Worm (Caenorhabditis elegans) whole organism, early embryonic: ENCODE measurements around the gene srv-19.

Experiments
- ama-1 ChIP-seq: fragments of 150-350 bp; optimal IDR thresholded peaks from 2 replicates; lab custom pipeline; 2014
- ceh-13 ChIP-seq: fragments of 200-800 bp; sonication (Bioruptor generic); optimal IDR thresholded peaks from 2 replicates; lab custom pipeline; 2018; ENCODE audit warnings: mild to moderate bottlenecking, missing genetic modification characterization, missing compliant biosample characterization
- flt-1 ChIP-seq: fragments of 200-800 bp; sonication (Bioruptor generic); IDR thresholded peaks from 2 replicates; pipeline ENCODE4 v1.3.6; 2022; ENCODE audit warnings: missing genetic modification characterization, missing compliant biosample characterization
- hmg-4 ChIP-seq: fragments of 200-800 bp; sonication (Bioruptor generic); optimal IDR thresholded peaks from 2 replicates; lab custom pipeline; 2018; ENCODE audit warnings: mild to moderate bottlenecking, missing genetic modification characterization, missing compliant biosample characterization
- hnd-1 ChIP-seq: sonication (generic microtip); optimal IDR thresholded peaks from 2 replicates; lab custom pipeline; 2016; ENCODE audit warnings: missing genetic modification characterization, missing compliant biosample characterization
- pes-1 ChIP-seq: fragments of 200-800 bp; sonication (Bioruptor generic); IDR thresholded peaks from 2 replicates; pipeline ENCODE4 v1.3.6; 2022; ENCODE audit warnings: missing genetic modification reagents, missing genetic modification characterization, missing compliant biosample characterization
- tbx-11 ChIP-seq: fragments of 200-800 bp; sonication (Bioruptor generic); IDR thresholded peaks from 2 replicates; pipeline ENCODE4 v1.3.6; 2022; ENCODE audit warnings: missing genetic modification characterization, missing compliant biosample characterization
- tbx-37 ChIP-seq: fragments of 200-800 bp; sonication (Bioruptor generic); conservative IDR thresholded peaks from 2 replicates; pipeline ENCODE4 v1.3.6; 2022; ENCODE audit warnings: missing genetic modification reagents, missing genetic modification characterization, missing compliant biosample characterization

ce11 chrIV:5886605-5887004 is 12.9 kb upstream of the srv-19 start:
- TF ChIP-seq hmg-4 (no peak), ama-1 (lab: Kevin White, UChicago) (no peak), tbx-11 (GFP tag; lab: Robert Waterston, UW) (no peak), tbx-37 (GFP tag; lab: Robert Waterston, UW) (no peak), ceh-13 (GFP tag; lab: Kevin White, UChicago) (no peak), flt-1 (GFP tag; lab: Robert Waterston, UW) (no peak), pes-1 (GFP tag; lab: Robert Waterston, UW) (no peak), hnd-1 (tag; lab: Kevin White, UChicago) (no peak)
